Worm (Caenorhabditis elegans) whole organism, L4/young adult: Measurements from ENCODE around the gene csn-1.
"Not testable (repeated sequence)": the region's sequence is repeated elsewhere in the genome, so short reads cannot be mapped to it uniquely, and the experiment has no call there.

ENCODE experiments used
- W03F9.2 ChIP-seq: fragments of 150-350 bp; optimal IDR thresholded peaks from 2 replicates; lab custom pipeline; 2014; ENCODE audit warnings: missing biosample characterization, missing genetic modification characterization
- dao-5 ChIP-seq: sonication (generic microtip); optimal IDR thresholded peaks from 2 replicates; lab custom pipeline; 2016; ENCODE audit warnings: missing genotype, missing genetic modification characterization, moderate library complexity, missing compliant biosample characterization
- him-1 ChIP-seq: sonication (generic microtip); optimal IDR thresholded peaks from 2 replicates; lab custom pipeline; 2016; ENCODE audit warnings: missing genotype, missing genetic modification reagents, missing genetic modification characterization, missing compliant biosample characterization

csn-1 gene

ce11 chrV:17870569-17870968 lies at the start of gene csn-1:
csn-1 (minus strand) TSS chrV:17870651.
- TF ChIP-seq dao-5 (tag; lab: Kevin White, UChicago) = no peak
- TF ChIP-seq W03F9.2 (tag; lab: Kevin White, UChicago) = no peak
- TF ChIP-seq him-1 (tag; lab: Kevin White, UChicago) = no peak

ce11 chrV:17918726-17919125 lies 48.3 kb upstream of the csn-1 start, which contains the start of gene C06H5.8:
C06H5.8 (plus strand) TSS chrV:17919026.
- TF ChIP-seq W03F9.2 (tag; lab: Kevin White, UChicago) (no peak), dao-5 (tag; lab: Kevin White, UChicago) (no peak), him-1 (tag; lab: Kevin White, UChicago) (no peak)

ce11 chrV:17910019-17910418 lies 39.6 kb upstream of the csn-1 start, which contains the start of gene dcar-1:
dcar-1 (plus strand) TSS chrV:17910319.
- TF ChIP-seq W03F9.2 (tag; lab: Kevin White, UChicago) (no peak), dao-5 (tag; lab: Kevin White, UChicago) (no peak), him-1 (tag; lab: Kevin White, UChicago) (no peak)

ce11 chrV:17905765-17906164 lies 35.3 kb upstream of the csn-1 start:
- TF ChIP-seq dao-5 (tag; lab: Kevin White, UChicago) (no peak), W03F9.2 (tag; lab: Kevin White, UChicago) (no peak), him-1 (tag; lab: Kevin White, UChicago) (no peak)

ce11 chrV:17903829-17904228 lies 33.4 kb upstream of the csn-1 start, which contains the start of gene C06H5.14:
C06H5.14 (plus strand) TSS chrV:17904129.
- TF ChIP-seq him-1, dao-5, W03F9.2 (tag; lab: Kevin White, UChicago): not testable (repeated sequence)

ce11 chrV:17899503-17899902 lies 29.1 kb upstream of the csn-1 start, which contains the start of gene fbxa-157:
fbxa-157 (plus strand) TSS chrV:17899803.
- TF ChIP-seq dao-5 (tag; lab: Kevin White, UChicago) (no peak), him-1 (tag; lab: Kevin White, UChicago) (no peak), W03F9.2 (tag; lab: Kevin White, UChicago) (no peak)

ce11 chrV:17897646-17898045 lies 27.2 kb upstream of the csn-1 start, which contains the start of gene C06H5.13:
C06H5.13 (minus strand) TSS chrV:17897746.
- not testable (repeated sequence) for TF ChIP-seq W03F9.2, dao-5, him-1 (tag; lab: Kevin White, UChicago)

ce11 chrV:17896736-17897353 lies 26.4 kb upstream of the csn-1 start, which contains the start of gene fbxa-156:
fbxa-156 (minus strand) TSS chrV:17896786.
- no peak for TF ChIP-seq dao-5 (tag; lab: Kevin White, UChicago)
- no peak for TF ChIP-seq W03F9.2 (tag; lab: Kevin White, UChicago)
- TF ChIP-seq him-1 (tag; lab: Kevin White, UChicago) = no peak

ce11 chrV:17894485-17894884 lies 24.0 kb upstream of the csn-1 start, which contains the start of gene C06H5.12:
C06H5.12 (plus strand) TSS chrV:17894785.
- TF ChIP-seq dao-5, him-1, W03F9.2 (tag; lab: Kevin White, UChicago): not testable (repeated sequence)

- TF ChIP-seq dao-5, him-1, W03F9.2 (tag; lab: Kevin White, UChicago): not testable (repeated sequence)
These were observed 23.5 kb upstream of the csn-1 start, which contains the start of gene C06H5.11 for ce11 chrV:17893959-17894358. C06H5.11 (minus strand) TSS chrV:17894059.

ce11 chrV:17891317-17891716 lies 20.9 kb upstream of the csn-1 start:
- no peak for TF ChIP-seq W03F9.2 (tag; lab: Kevin White, UChicago)
- TF ChIP-seq him-1 (tag; lab: Kevin White, UChicago) = no peak

ce11 chrV:17888939-17889338 lies 18.5 kb upstream of the csn-1 start, which contains the start of gene C06H5.6:
C06H5.6 (minus strand) TSS chrV:17888984.
- no peak for TF ChIP-seq dao-5 (tag; lab: Kevin White, UChicago)
- TF ChIP-seq him-1 (tag; lab: Kevin White, UChicago) = no peak
- TF ChIP-seq W03F9.2 (tag; lab: Kevin White, UChicago) = no peak

ce11 chrV:17871049-17871448 lies 598 bp upstream of the csn-1 start, which contains the start of gene phf-14:
phf-14 (plus strand) TSS chrV:17871393.
- TF ChIP-seq dao-5 (tag; lab: Kevin White, UChicago) (no peak), him-1 (tag; lab: Kevin White, UChicago) (no peak), W03F9.2 (tag; lab: Kevin White, UChicago) (peak; percentile 76)
